Fruit fly (Drosophila melanogaster): Measurements from ENCODE around the gene Nf-YC.

Gene Nf-YC

dm6 chrX:6856332-6856995 is 35.7 kb upstream of the Nf-YC start:
- TF ChIP-seq CG11902 (GFP tag; optimal IDR thresholded peaks at IDR 0.05) (peak; percentile 7), salr (GFP tag; optimal IDR thresholded peaks at IDR 0.05) (peak in 1 of 2 experiments; percentile 53), fkh (GFP tag; optimal IDR thresholded peaks at IDR 0.05) (no peak), Eip93F (GFP tag; optimal IDR thresholded peaks at IDR 0.05) (no peak), Blimp-1 (GFP tag; optimal IDR thresholded peaks at IDR 0.05) (peak; percentile 48), acj6 (GFP tag; optimal IDR thresholded peaks at IDR 0.05) (peak; percentile 57), fd59A (GFP tag; optimal IDR thresholded peaks at IDR 0.05) (no peak), Sox14 (GFP tag; optimal IDR thresholded peaks at IDR 0.05) (peak; percentile 17), Hr38 (GFP tag; optimal IDR thresholded peaks at IDR 0.05) (no peak), Sox102F (GFP tag; optimal IDR thresholded peaks at IDR 0.05) (peak; percentile 8), spab (GFP tag; optimal IDR thresholded peaks at IDR 0.05) (no peak), fd85E (GFP tag; optimal IDR thresholded peaks at IDR 0.05) (no peak), CG15336 (GFP tag; IDR thresholded peaks at IDR 0.05) (peak; percentile 72), CG6276 (GFP tag; optimal IDR thresholded peaks at IDR 0.05) (peak; percentile 68), Eip75B (GFP tag; optimal IDR thresholded peaks at IDR 0.05) (peak; percentile 29), CG10669 (GFP tag; optimal IDR thresholded peaks at IDR 0.05) (peak; percentile 42), CG6808 (GFP tag; optimal IDR thresholded peaks at IDR 0.05) (peak; percentile 14), lz (GFP tag; optimal IDR thresholded peaks at IDR 0.05) (peak; percentile 60), CG1621 (tag; optimal IDR thresholded peaks at IDR 0.05) (no peak), CG31627 (GFP tag; optimal IDR thresholded peaks at IDR 0.05) (peak; percentile 29), Ets96B (tag; optimal IDR thresholded peaks at IDR 0.05) (peak; percentile 26), vri (GFP tag; optimal IDR thresholded peaks at IDR 0.05) (no peak), ss (GFP tag; optimal IDR thresholded peaks at IDR 0.05) (peak in 1 of 2 experiments; percentile 23), CG32006 (GFP tag; optimal IDR thresholded peaks at IDR 0.05) (peak; percentile 79), Hr4 (GFP tag; optimal IDR thresholded peaks at IDR 0.05) (peak; percentile 53), cyc (GFP tag; optimal IDR thresholded peaks at IDR 0.05) (peak; percentile 47), esn (GFP tag; optimal IDR thresholded peaks at IDR 0.05) (peak; percentile 70), CG10631 (GFP tag; optimal IDR thresholded peaks at IDR 0.05) (peak; percentile 54), Met (GFP tag; optimal IDR thresholded peaks at IDR 0.05) (peak; percentile 71), CG3032 (tag; optimal IDR thresholded peaks at IDR 0.05) (peak; percentile 10), CG3919 (GFP tag; optimal IDR thresholded peaks at IDR 0.05) (peak; percentile 56), CG8319 (GFP tag; optimal IDR thresholded peaks at IDR 0.05) (peak; percentile 34), CG34406 (GFP tag; optimal IDR thresholded peaks at IDR 0.05) (peak; percentile 51), CG9139 (GFP tag; optimal IDR thresholded peaks at IDR 0.05) (peak; percentile 21), Ets21C (GFP tag; optimal IDR thresholded peaks at IDR 0.05) (peak; percentile 16), CG8632 (GFP tag; optimal IDR thresholded peaks at IDR 0.05) (peak; percentile 56), Sox15 (GFP tag; optimal IDR thresholded peaks at IDR 0.05) (peak; percentile 7), CG6163 (GFP tag; IDR thresholded peaks at IDR 0.05) (peak; percentile 78), Smox (GFP tag; optimal IDR thresholded peaks at IDR 0.05) (peak; percentile 46), dsx (GFP tag; optimal IDR thresholded peaks at IDR 0.05; ENCODE audit: poor library complexity, severe bottlenecking) (peak; percentile 26), dac (GFP tag; optimal IDR thresholded peaks at IDR 0.05) (peak; percentile 13), achi (GFP tag; optimal IDR thresholded peaks at IDR 0.05) (peak; percentile 52), topi (GFP tag; optimal IDR thresholded peaks at IDR 0.05) (peak; percentile 63), CG11762 (GFP tag; optimal IDR thresholded peaks at IDR 0.05; ENCODE audit: insufficient read depth) (no peak), Gug (GFP tag; IDR thresholded peaks at IDR 0.05) (no peak), eg (GFP tag; IDR thresholded peaks at IDR 0.05) (peak; percentile 83), pdm3 (GFP tag; optimal IDR thresholded peaks at IDR 0.05) (peak; percentile 47), Lpt (GFP tag; optimal IDR thresholded peaks at IDR 0.05) (peak; percentile 12), net (GFP tag; optimal IDR thresholded peaks at IDR 0.05) (peak; percentile 46), CG7368 (GFP tag; optimal IDR thresholded peaks at IDR 0.05) (peak; percentile 2), Eip78C (GFP tag) (peak; percentile 87)
